Worm (Caenorhabditis elegans) whole organism, L1 larva: Measurements from ENCODE around the gene K01A12.3.

ENCODE experiments used
- C04F5.9 ChIP-seq: sonication (generic microtip); optimal IDR thresholded peaks from 2 replicates; lab custom pipeline; 2016; ENCODE audit warnings: missing genetic modification characterization, missing compliant biosample characterization
- Y116A8C.19 ChIP-seq: sonication (generic microtip); optimal IDR thresholded peaks from 2 replicates; lab custom pipeline; 2016; ENCODE audit warnings: missing compliant biosample characterization, missing genetic modification characterization, borderline replicate concordance
- alr-1 ChIP-seq: fragments of 200-800 bp; sonication (Bioruptor generic); optimal IDR thresholded peaks from 2 replicates; lab custom pipeline; 2018; ENCODE audit warnings: borderline replicate concordance, mild to moderate bottlenecking, missing genetic modification characterization, missing compliant biosample characterization
- blmp-1 ChIP-seq: fragments of 150-350 bp; optimal IDR thresholded peaks from 2 replicates; lab custom pipeline; 2014; ENCODE audit warnings: missing biosample characterization, missing genetic modification characterization
- ceh-8 ChIP-seq: fragments of 200-800 bp; sonication (Bioruptor generic); optimal IDR thresholded peaks from 2 replicates; lab custom pipeline; 2018; ENCODE audit warnings: mild to moderate bottlenecking, missing genetic modification characterization, moderate library complexity, missing compliant biosample characterization
- ceh-88 ChIP-seq: fragments of 200-800 bp; sonication (Bioruptor generic); IDR thresholded peaks from 2 replicates; pipeline ENCODE4 v1.3.6; 2022; ENCODE audit warnings: missing genetic modification characterization, missing compliant biosample characterization
- ceh-90 ChIP-seq: sonication (generic microtip); optimal IDR thresholded peaks from 2 replicates; lab custom pipeline; 2016; ENCODE audit warnings: missing genetic modification characterization, missing compliant biosample characterization
- ces-1 ChIP-seq: fragments of 150-350 bp; optimal IDR thresholded peaks from 2 replicates; lab custom pipeline; 2014; ENCODE audit warnings: missing biosample characterization, missing genetic modification reagents, missing genetic modification characterization
- dsc-1 ChIP-seq: sonication (generic microtip); optimal IDR thresholded peaks from 2 replicates; lab custom pipeline; 2016; ENCODE audit warnings: mild to moderate bottlenecking, missing genetic modification characterization, missing compliant biosample characterization
- efl-1 ChIP-seq, 4 experiments: fragments of 150-350 bp; optimal IDR thresholded peaks in 3 of 4; peaks in 1 of 4; 1 replicate in 1 of 4; 2 replicates in 3 of 4; lab custom pipeline; 2014; ENCODE audit warnings: missing biosample characterization in 2 of 4, missing genetic modification characterization in 2 of 4, missing genetic modification reagents in 2 of 4
- elt-3 ChIP-seq, 6 experiments: fragments of 150-350 bp in 1 of 6; sonication (generic microtip); optimal IDR thresholded peaks; 2 replicates each; lab custom pipeline; 2017 to 2018; ENCODE audit warnings: missing biosample characterization in 6 of 6, missing genetic modification characterization in 6 of 6, inconsistent platforms in 1 of 6
- fkh-10 ChIP-seq: sonication (generic microtip); optimal IDR thresholded peaks from 2 replicates; lab custom pipeline; 2017; ENCODE audit warnings: missing biosample characterization, missing genetic modification reagents, missing genetic modification characterization
- fkh-4 ChIP-seq: sonication (generic microtip); optimal IDR thresholded peaks from 2 replicates; lab custom pipeline; 2016; ENCODE audit warnings: missing compliant biosample characterization, missing genetic modification characterization, borderline replicate concordance
- grh-1 ChIP-seq: fragments of 200-800 bp; sonication (Bioruptor generic); IDR thresholded peaks from 2 replicates; pipeline ENCODE4 v1.3.6; 2022; ENCODE audit warnings: missing genetic modification reagents, missing genetic modification characterization, missing compliant biosample characterization
- irx-1 ChIP-seq: sonication (generic microtip); optimal IDR thresholded peaks from 2 replicates; lab custom pipeline; 2016; ENCODE audit warnings: missing genetic modification characterization, missing compliant biosample characterization
- isw-1 ChIP-seq: fragments of 200-800 bp; sonication (Bioruptor generic); IDR thresholded peaks from 2 replicates; pipeline ENCODE4 v1.3.6; 2022; ENCODE audit warnings: missing genetic modification characterization, missing compliant biosample characterization
- jun-1 ChIP-seq: fragments of 150-350 bp; optimal IDR thresholded peaks from 2 replicates; lab custom pipeline; 2014; ENCODE audit warnings: missing biosample characterization, missing genetic modification reagents, missing genetic modification characterization
- lin-13 ChIP-seq: fragments of 150-350 bp; optimal IDR thresholded peaks from 2 replicates; lab custom pipeline; 2014; ENCODE audit warnings: missing biosample characterization, missing genetic modification reagents, missing genetic modification characterization
- lin-14 ChIP-seq: fragments of 200-800 bp; sonication (Bioruptor generic); optimal IDR thresholded peaks from 2 replicates; lab custom pipeline; 2018; ENCODE audit warnings: mild to moderate bottlenecking, missing genetic modification characterization, moderate library complexity, missing compliant biosample characterization
- lin-35 ChIP-seq, 2 experiments: fragments of 150-350 bp; optimal IDR thresholded peaks; 2 replicates each; lab custom pipeline; 2014; ENCODE audit warnings: missing biosample characterization in 2 of 2, missing genetic modification characterization in 2 of 2, missing genetic modification reagents in 2 of 2
- lsy-2 ChIP-seq, 2 experiments: fragments of 150-350 bp; optimal IDR thresholded peaks; 2 replicates each; lab custom pipeline; 2014; ENCODE audit warnings: missing biosample characterization in 2 of 2, missing genetic modification characterization in 2 of 2
- mef-2 ChIP-seq: fragments of 150-350 bp; optimal IDR thresholded peaks from 2 replicates; lab custom pipeline; 2014; ENCODE audit warnings: missing biosample characterization, missing genetic modification characterization
- nhr-11 ChIP-seq: fragments of 150-350 bp; optimal IDR thresholded peaks from 2 replicates; lab custom pipeline; 2014; ENCODE audit warnings: missing biosample characterization, missing genetic modification characterization
- nhr-12 ChIP-seq: sonication (generic microtip); optimal IDR thresholded peaks from 2 replicates; lab custom pipeline; 2017; ENCODE audit warnings: missing biosample characterization, missing genetic modification characterization
- nhr-20 ChIP-seq: sonication (generic microtip); optimal IDR thresholded peaks from 2 replicates; lab custom pipeline; 2016; ENCODE audit warnings: mild to moderate bottlenecking, missing genetic modification characterization, missing compliant biosample characterization
- nhr-237 ChIP-seq: fragments of 150-350 bp; optimal IDR thresholded peaks from 2 replicates; lab custom pipeline; 2014; ENCODE audit warnings: missing biosample characterization, missing genetic modification characterization
- nhr-28 ChIP-seq: fragments of 150-350 bp; optimal IDR thresholded peaks from 2 replicates; lab custom pipeline; 2014; ENCODE audit warnings: missing biosample characterization, missing genetic modification characterization
- nhr-47 ChIP-seq: sonication (generic microtip); optimal IDR thresholded peaks from 2 replicates; lab custom pipeline; 2016; ENCODE audit warnings: mild to moderate bottlenecking, missing genetic modification characterization, moderate library complexity, missing compliant biosample characterization
- nhr-71 ChIP-seq: sonication (generic microtip); optimal IDR thresholded peaks from 2 replicates; lab custom pipeline; 2016; ENCODE audit warnings: mild to moderate bottlenecking, missing genetic modification characterization, moderate library complexity, missing compliant biosample characterization
- nhr-76 ChIP-seq: sonication (generic microtip); optimal IDR thresholded peaks from 2 replicates; lab custom pipeline; 2017; ENCODE audit warnings: missing biosample characterization, missing genetic modification characterization
- nhr-84 ChIP-seq: sonication (generic microtip); optimal IDR thresholded peaks from 2 replicates; lab custom pipeline; 2017; ENCODE audit warnings: missing biosample characterization, missing genetic modification characterization
- nhr-85 ChIP-seq: sonication (generic microtip); peaks from one replicate; lab custom pipeline; 2016; ENCODE audit warnings: missing genetic modification characterization, inconsistent platforms, missing compliant biosample characterization
- pag-3 ChIP-seq: sonication (generic microtip); optimal IDR thresholded peaks from 2 replicates; lab custom pipeline; 2017; ENCODE audit warnings: missing genetic modification characterization, mild to moderate bottlenecking, missing compliant biosample characterization, antibody characterized with exemption, borderline replicate concordance; ENCODE audit not compliant: insufficient read depth
- pqm-1 ChIP-seq: sonication (generic microtip); optimal IDR thresholded peaks from 3 replicates; lab custom pipeline; 2017; ENCODE audit warnings: missing biosample characterization, missing genetic modification characterization
- snpc-4 ChIP-seq: fragments of 150-350 bp; optimal IDR thresholded peaks from 2 replicates; lab custom pipeline; 2014; ENCODE audit warnings: missing biosample characterization, missing genetic modification characterization
- snu-23 ChIP-seq: sonication (generic microtip); optimal IDR thresholded peaks from 2 replicates; lab custom pipeline; 2016; ENCODE audit warnings: missing genetic modification characterization, missing compliant biosample characterization
- sptf-1 ChIP-seq: fragments of 150-350 bp; optimal IDR thresholded peaks from 2 replicates; lab custom pipeline; 2014; ENCODE audit warnings: missing biosample characterization, missing genetic modification characterization
- tbx-2 ChIP-seq: sonication (generic microtip); optimal IDR thresholded peaks from 2 replicates; lab custom pipeline; 2016; ENCODE audit warnings: missing genetic modification characterization, missing compliant biosample characterization
- tlp-1 ChIP-seq: fragments of 150-350 bp; optimal IDR thresholded peaks from 2 replicates; lab custom pipeline; 2014; ENCODE audit warnings: missing biosample characterization, missing genetic modification characterization
- unc-130 ChIP-seq: fragments of 150-350 bp; optimal IDR thresholded peaks from 2 replicates; lab custom pipeline; 2017; ENCODE audit warnings: missing biosample characterization, missing genetic modification characterization, inconsistent platforms
- unc-30 ChIP-seq: sonication (generic microtip); optimal IDR thresholded peaks from 2 replicates; lab custom pipeline; 2017; ENCODE audit warnings: missing biosample characterization, missing genetic modification characterization
- unc-98 ChIP-seq: fragments of 200-800 bp; sonication (Bioruptor generic); IDR thresholded peaks from 2 replicates; pipeline ENCODE4 v1.3.6; 2022; ENCODE audit warnings: missing genetic modification characterization, missing compliant biosample characterization
- zip-4 ChIP-seq: fragments of 200-800 bp; sonication (Bioruptor generic); optimal IDR thresholded peaks from 2 replicates; lab custom pipeline; 2018; ENCODE audit warnings: mild to moderate bottlenecking, missing genetic modification characterization, moderate library complexity, missing compliant biosample characterization
- ztf-11 ChIP-seq, 2 experiments: sonication (generic microtip); optimal IDR thresholded peaks; 2 replicates each; lab custom pipeline; 2016 to 2017; ENCODE audit warnings: missing genetic modification characterization in 2 of 2, missing biosample characterization in 1 of 2, missing compliant biosample characterization in 1 of 2

K01A12.3 gene

ce11 chrX:8662452-8662851 is 37.5 kb upstream of the K01A12.3 start:
- TF ChIP-seq snpc-4 (no peak), ceh-88 (GFP tag; lab: Robert Waterston, UW) (no peak), tbx-2 (no peak), pag-3 (tag; lab: Kevin White, UChicago) (no peak), Y116A8C.19 (tag; lab: Kevin White, UChicago) (no peak), tlp-1 (no peak), ceh-8 (GFP tag; lab: Kevin White, UChicago) (no peak), nhr-28 (tag; lab: Kevin White, UChicago) (no peak), dsc-1 (no peak)

ce11 chrX:8660909-8661308 is 35.9 kb upstream of the K01A12.3 start:
- TF ChIP-seq efl-1 (optimal IDR thresholded peaks at IDR 0.05; lab: Kevin White, UChicago) (no peak), efl-1 (GFP tag; optimal IDR thresholded peaks at IDR 0.05 in 1 of 2; lab: Kevin White, UChicago) (peak in 1 of 2 experiments; percentile 41), ceh-90 (tag; lab: Kevin White, UChicago) (no peak), unc-130 (tag; lab: Kevin White, UChicago) (no peak), lsy-2 (tag; optimal IDR thresholded peaks at IDR 0.05; lab: Kevin White, UChicago) (no peak), unc-30 (tag; lab: Kevin White, UChicago) (no peak), nhr-85 (tag; lab: Kevin White, UChicago) (no peak)
- TF ChIP-seq, all 84 proteins: peak for 1

- TF ChIP-seq nhr-71, result no peak
- no peak for TF ChIP-seq ceh-8 (GFP tag; lab: Kevin White, UChicago)
- TF ChIP-seq fkh-4, result no peak
- no peak for TF ChIP-seq pqm-1 (tag; lab: Kevin White, UChicago)
- TF ChIP-seq irx-1 (tag; lab: Kevin White, UChicago), result no peak
- TF ChIP-seq nhr-12 (tag; lab: Kevin White, UChicago), result no peak
- no peak for TF ChIP-seq C04F5.9 (tag; lab: Kevin White, UChicago)
- TF ChIP-seq lin-14 (GFP tag; lab: Kevin White, UChicago), result no peak
- no peak for TF ChIP-seq lin-13
- no peak for TF ChIP-seq ceh-88 (GFP tag; lab: Robert Waterston, UW)
- TF ChIP-seq jun-1 (tag; lab: Kevin White, UChicago), result no peak
- no peak for TF ChIP-seq grh-1 (GFP tag; lab: Robert Waterston, UW)
- no peak for TF ChIP-seq mef-2
- no peak for TF ChIP-seq nhr-11
These were observed 35.3 kb upstream of the K01A12.3 start, which contains the start of gene rig-1 for ce11 chrX:8660319-8660718. TSS of gene rig-1 (plus strand) at chrX:8660619.

- peak; percentile 8 for TF ChIP-seq nhr-47 (tag; lab: Kevin White, UChicago)
- TF ChIP-seq nhr-85 (tag; lab: Kevin White, UChicago), result peak; percentile 1
- no peak for TF ChIP-seq nhr-237 (tag; lab: Kevin White, UChicago)
- no peak for TF ChIP-seq snpc-4
- peak in 1 of 6 experiments; percentile 69 for TF ChIP-seq elt-3 (tag; optimal IDR thresholded peaks at IDR 0.05; lab: Kevin White, UChicago)
- no peak for TF ChIP-seq C04F5.9 (tag; lab: Kevin White, UChicago)
- no peak for TF ChIP-seq nhr-76 (tag; lab: Kevin White, UChicago)
- peak; percentile 80 for TF ChIP-seq ces-1
- no peak for TF ChIP-seq fkh-10 (GFP tag; lab: Kevin White, UChicago)
- peak in 1 of 2 experiments; percentile 1 for TF ChIP-seq lin-35 (GFP tag; optimal IDR thresholded peaks at IDR 0.05; lab: Kevin White, UChicago)
- no peak for TF ChIP-seq alr-1
- TF ChIP-seq ztf-11 (tag; optimal IDR thresholded peaks at IDR 0.05; lab: Kevin White, UChicago), result no peak
- no peak for TF ChIP-seq irx-1 (tag; lab: Kevin White, UChicago)
- peak; percentile 21 for TF ChIP-seq nhr-20 (tag; lab: Kevin White, UChicago)
- no peak for TF ChIP-seq sptf-1
- TF ChIP-seq zip-4, result no peak
- TF ChIP-seq snu-23, result peak; percentile 21
- no peak for TF ChIP-seq ceh-8 (GFP tag; lab: Kevin White, UChicago)
- TF ChIP-seq lin-14 (GFP tag; lab: Kevin White, UChicago), result peak; percentile 75
- TF ChIP-seq nhr-84 (tag; lab: Kevin White, UChicago), result no peak
- no peak for TF ChIP-seq unc-98 (GFP tag; lab: Robert Waterston, UW)
- no peak for TF ChIP-seq isw-1 (GFP tag; lab: Robert Waterston, UW)
- peak in 1 of 2 experiments; percentile 18 for TF ChIP-seq lsy-2 (tag; optimal IDR thresholded peaks at IDR 0.05; lab: Kevin White, UChicago)
- TF ChIP-seq nhr-71, result peak; percentile 22
- peak; percentile 92 for TF ChIP-seq blmp-1
- TF ChIP-seq, all 84 proteins: peak for 11
These were observed 34.5 kb upstream of the K01A12.3 start for ce11 chrX:8659521-8659920.
